Worm (Caenorhabditis elegans): ENCODE data around the gene F12F6.7.

The F12F6.7 gene

ce11 chrIV:11561677-11562076, at the start of gene F12F6.7:
F12F6.7 (minus strand) TSS chrIV:11561833.
- TF ChIP-seq unc-3 (GFP tag; conservative IDR thresholded peaks at IDR 0.05) (no peak), unc-3 (tag; optimal IDR thresholded peaks at IDR 0.05) (no peak), lim-6 (tag; optimal IDR thresholded peaks at IDR 0.05) (no peak), pax-1 (tag; optimal IDR thresholded peaks at IDR 0.05) (no peak), hlh-8 (tag; optimal IDR thresholded peaks at IDR 0.05) (no peak), Y22D7AL.16 (tag; optimal IDR thresholded peaks at IDR 0.05) (no peak), hlh-30 (tag; optimal IDR thresholded peaks at IDR 0.05; ENCODE audit: insufficient read depth) (no peak), fkh-10 (GFP tag; optimal IDR thresholded peaks at IDR 0.05) (no peak), ceh-30 (tag; optimal IDR thresholded peaks at IDR 0.05) (no peak), hlh-15 (tag; optimal IDR thresholded peaks at IDR 0.05) (no peak)

- TF ChIP-seq tbx-2 (tag; optimal IDR thresholded peaks at IDR 0.05) (peak; percentile 72), pqm-1 (tag; optimal IDR thresholded peaks at IDR 0.05) (no peak), nhr-11 (tag; optimal IDR thresholded peaks at IDR 0.05) (no peak), unc-86 (tag; optimal IDR thresholded peaks at IDR 0.05) (peak; percentile 38), elt-2 (tag; optimal IDR thresholded peaks at IDR 0.05) (peak; percentile 66), unc-3 (GFP tag; conservative IDR thresholded peaks at IDR 0.05) (no peak), unc-3 (tag; optimal IDR thresholded peaks at IDR 0.05) (no peak), ceh-6 (GFP tag; optimal IDR thresholded peaks at IDR 0.05) (peak; percentile 36), pag-3 (tag; optimal IDR thresholded peaks at IDR 0.05; ENCODE audit: borderline replicate concordance) (no peak), unc-42 (tag; optimal IDR thresholded peaks at IDR 0.05) (peak; percentile 10), sox-2 (GFP tag; IDR thresholded peaks at IDR 0.05) (no peak), tbx-7 (tag; optimal IDR thresholded peaks at IDR 0.05) (no peak), pat-9 (tag; optimal IDR thresholded peaks at IDR 0.05) (peak; percentile 19), K02D7.2 (tag; optimal IDR thresholded peaks at IDR 0.05) (no peak), Y22D7AL.16 (tag; optimal IDR thresholded peaks at IDR 0.05) (no peak), T23F11.4 (GFP tag; optimal IDR thresholded peaks at IDR 0.05) (no peak), ceh-48 (tag; optimal IDR thresholded peaks at IDR 0.05) (no peak), sdc-2 (tag; optimal IDR thresholded peaks at IDR 0.05) (no peak), dve-1 (tag; optimal IDR thresholded peaks at IDR 0.05) (no peak), sox-4 (tag; optimal IDR thresholded peaks at IDR 0.05) (no peak), K09A11.1 (tag; optimal IDR thresholded peaks at IDR 0.05; ENCODE audit: insufficient read depth) (peak; percentile 79), ceh-22 (tag; optimal IDR thresholded peaks at IDR 0.05) (no peak), hlh-6 (tag; optimal IDR thresholded peaks at IDR 0.05) (no peak), ceh-34 (tag; optimal IDR thresholded peaks at IDR 0.05) (no peak), ceh-30 (tag; optimal IDR thresholded peaks at IDR 0.05) (no peak), fax-1 (tag; optimal IDR thresholded peaks at IDR 0.05) (no peak), madf-2 (tag; optimal IDR thresholded peaks at IDR 0.05) (no peak), nhr-232 (tag; optimal IDR thresholded peaks at IDR 0.05) (no peak), ets-4 (tag; optimal IDR thresholded peaks at IDR 0.05) (no peak), pha-4 (tag; optimal IDR thresholded peaks at IDR 0.05) (no peak), lin-11 (tag; optimal IDR thresholded peaks at IDR 0.05) (no peak), C38D4.7 (GFP tag; optimal IDR thresholded peaks at IDR 0.05) (peak; percentile 21), pros-1 (tag; optimal IDR thresholded peaks at IDR 0.05) (no peak), ahr-1 (tag; optimal IDR thresholded peaks at IDR 0.05) (no peak), pha-2 (tag; optimal IDR thresholded peaks at IDR 0.05) (peak; percentile 4), odd-2 (tag; optimal IDR thresholded peaks at IDR 0.05) (no peak), fkh-6 (tag; optimal IDR thresholded peaks at IDR 0.05) (no peak), F13H6.1 (tag; optimal IDR thresholded peaks at IDR 0.05) (no peak), npax-4 (tag; optimal IDR thresholded peaks at IDR 0.05) (no peak), syd-9 (tag; optimal IDR thresholded peaks at IDR 0.05) (no peak), ceh-9 (tag; optimal IDR thresholded peaks at IDR 0.05) (no peak), che-1 (tag; optimal IDR thresholded peaks at IDR 0.05) (no peak), lim-6 (tag; optimal IDR thresholded peaks at IDR 0.05) (peak; percentile 6), ceh-45 (GFP tag; IDR thresholded peaks at IDR 0.05) (no peak), ttx-3 (tag; optimal IDR thresholded peaks at IDR 0.05) (peak; percentile 70), ref-2 (tag; optimal IDR thresholded peaks at IDR 0.05) (no peak), pax-1 (tag; optimal IDR thresholded peaks at IDR 0.05) (no peak), unc-55 (GFP tag; optimal IDR thresholded peaks at IDR 0.05) (no peak)
Observed at ce11 chrIV:11604909-11605308, 43.3 kb upstream of the F12F6.7 start, which contains the start of the genes ragc-1 and Y24F12A.1. ragc-1 (minus strand) TSS chrIV:11604933. Y24F12A.1 (plus strand) TSS chrIV:11605254.
